Fruit fly (Drosophila melanogaster) whole organism, embryonic: ENCODE results near the gene Eig71Ei.
A peak's percentile ranks its signal among the peaks of the same experiment; 100 is the strongest.

Experiments used
- CG10431 ChIP-seq: fragments of 200-800 bp; sonication (Bioruptor generic); optimal IDR thresholded peaks from 3 replicates; lab custom pipeline; 2018; ENCODE audit warnings: missing biosample characterization, mild to moderate bottlenecking, missing genetic modification characterization
- CG10979 ChIP-seq: fragments of 200-800 bp; sonication (Bioruptor generic); optimal IDR thresholded peaks from 2 replicates; lab custom pipeline; 2018; ENCODE audit warnings: missing biosample characterization, mild to moderate bottlenecking, missing genetic modification characterization, moderate library complexity
- CG11560 ChIP-seq: fragments of 200-800 bp; sonication (Bioruptor generic); IDR thresholded peaks from 3 replicates; pipeline ENCODE4 v1.3.6; 2022; ENCODE audit warnings: missing biosample characterization, missing genetic modification characterization
- CG16863 ChIP-seq: fragments of 200-800 bp; sonication (Bioruptor generic); optimal IDR thresholded peaks from 3 replicates; lab custom pipeline; 2016; ENCODE audit warnings: missing biosample characterization, missing genetic modification characterization
- CG17829 ChIP-seq: fragments of 200-800 bp; optimal IDR thresholded peaks from 2 replicates; lab custom pipeline; 2019; ENCODE audit warnings: missing biosample characterization, mild to moderate bottlenecking, missing genetic modification characterization, moderate library complexity
- CG18599 ChIP-seq: fragments of 200-800 bp; sonication (Bioruptor generic); optimal IDR thresholded peaks from 3 replicates; lab custom pipeline; 2017; ENCODE audit warnings: missing biosample characterization, missing genetic modification characterization, mild to moderate bottlenecking, moderate library complexity, missing genetic modification reagents
- CG18619 ChIP-seq: fragments of 200-800 bp; sonication (Bioruptor generic); optimal IDR thresholded peaks from 3 replicates; lab custom pipeline; 2017; ENCODE audit warnings: missing biosample characterization, mild to moderate bottlenecking, missing genetic modification characterization
- CG31224 ChIP-seq: fragments of 200-800 bp; sonication (Bioruptor generic); IDR thresholded peaks from 2 replicates; pipeline ENCODE4 v1.3.6; 2022; ENCODE audit warnings: missing biosample characterization, missing genetic modification characterization
- CG33557 ChIP-seq: fragments of 200-800 bp; sonication (Bioruptor generic); optimal IDR thresholded peaks from 2 replicates; lab custom pipeline; 2019; ENCODE audit warnings: missing biosample characterization, mild to moderate bottlenecking, missing genetic modification characterization, moderate library complexity
- CG3726 ChIP-seq: fragments of 200-800 bp; sonication (Bioruptor generic); IDR thresholded peaks from 3 replicates; pipeline ENCODE4, ENCODE4 v1.3.6; 2022; ENCODE audit warnings: missing biosample characterization, missing genetic modification characterization
- CG3847 ChIP-seq: fragments of 200-800 bp; sonication (Bioruptor generic); IDR thresholded peaks from 2 replicates; pipeline ENCODE4 v1.3.6; 2022; ENCODE audit warnings: missing biosample characterization, missing genetic modification characterization
- CG3995 ChIP-seq: fragments of 200-800 bp; sonication (Bioruptor generic); optimal IDR thresholded peaks from 3 replicates; lab custom pipeline; 2016; ENCODE audit warnings: missing biosample characterization, missing genetic modification characterization
- CG4404 ChIP-seq: fragments of 200-800 bp; sonication (Bioruptor generic); IDR thresholded peaks from 2 replicates; pipeline ENCODE4 v1.3.6; 2022; ENCODE audit warnings: missing biosample characterization, missing genetic modification characterization
- CG6254 ChIP-seq: fragments of 200-800 bp; sonication (Bioruptor generic); optimal IDR thresholded peaks from 3 replicates; lab custom pipeline; 2017; ENCODE audit warnings: mild to moderate bottlenecking, missing biosample characterization, missing genetic modification reagents, missing genetic modification characterization
- CG7928 ChIP-seq: fragments of 200-800 bp; sonication (Bioruptor generic); optimal IDR thresholded peaks from 2 replicates; lab custom pipeline; 2017; ENCODE audit warnings: missing biosample characterization, mild to moderate bottlenecking, missing genetic modification characterization
- CG8290 ChIP-seq, 3 experiments: fragments of 200-800 bp; sonication (Bioruptor generic); optimal IDR thresholded peaks; 2 replicates each; lab custom pipeline; 2016 to 2019; ENCODE audit warnings: missing biosample characterization in 3 of 3, missing genetic modification characterization in 3 of 3, mild to moderate bottlenecking in 2 of 3, moderate library complexity in 1 of 3
- CG8765 ChIP-seq: fragments of 200-800 bp; sonication (Bioruptor generic); IDR thresholded peaks from 2 replicates; pipeline ENCODE4 v1.3.6; 2022; ENCODE audit warnings: missing biosample characterization, missing genetic modification characterization
- CG9817 ChIP-seq: fragments of 200-800 bp; sonication (Bioruptor generic); optimal IDR thresholded peaks from 2 replicates; lab custom pipeline; 2018; ENCODE audit warnings: missing biosample characterization, mild to moderate bottlenecking, missing genetic modification characterization, moderate library complexity
- CG9876 ChIP-seq: fragments of 200-800 bp; sonication (Bioruptor generic); optimal IDR thresholded peaks from 2 replicates; lab custom pipeline; 2016; ENCODE audit warnings: missing biosample characterization, missing genetic modification characterization
- Camta ChIP-seq: fragments of 200-800 bp; sonication (Bioruptor generic); optimal IDR thresholded peaks from 2 replicates; lab custom pipeline; 2016; ENCODE audit warnings: missing biosample characterization, missing genetic modification characterization
- Deaf1 ChIP-seq: fragments of 200-800 bp; optimal IDR thresholded peaks from 3 replicates; lab custom pipeline; 2019; ENCODE audit warnings: missing biosample characterization, mild to moderate bottlenecking, missing genetic modification characterization, moderate library complexity
- ERR ChIP-seq: fragments of 200-800 bp; sonication (Bioruptor generic); optimal IDR thresholded peaks from 2 replicates; lab custom pipeline; 2016; ENCODE audit warnings: missing biosample characterization, missing genetic modification characterization
- Gug ChIP-seq: fragments of 200-800 bp; sonication (Bioruptor generic); IDR thresholded peaks from 4 replicates; pipeline ENCODE4 v1.3.6; 2022; ENCODE audit warnings: missing biosample characterization, missing genetic modification characterization
- HmgZ ChIP-seq: fragments of 200-800 bp; sonication (Bioruptor generic); optimal IDR thresholded peaks from 2 replicates; lab custom pipeline; 2018; ENCODE audit warnings: missing biosample characterization, mild to moderate bottlenecking, missing genetic modification characterization
- Hmx ChIP-seq: fragments of 200-800 bp; sonication (Bioruptor generic); optimal IDR thresholded peaks from 2 replicates; lab custom pipeline; 2016; ENCODE audit warnings: missing biosample characterization, missing genetic modification characterization
- Meics ChIP-seq: fragments of 200-800 bp; sonication (Bioruptor generic); optimal IDR thresholded peaks from 2 replicates; lab custom pipeline; 2017; ENCODE audit warnings: missing biosample characterization, mild to moderate bottlenecking, missing genetic modification characterization
- Mrtf ChIP-seq: fragments of 200-800 bp; sonication (Bioruptor generic); IDR thresholded peaks from 3 replicates; pipeline ENCODE4 v1.3.6; 2022; ENCODE audit warnings: missing biosample characterization, missing genetic modification characterization
- NFAT ChIP-seq: fragments of 200-800 bp; sonication (Bioruptor generic); IDR thresholded peaks from 2 replicates; pipeline ENCODE4 v1.3.6; 2022; ENCODE audit warnings: missing biosample characterization, missing genetic modification characterization
- Nf-YC ChIP-seq: fragments of 200-800 bp; optimal IDR thresholded peaks from 3 replicates; lab custom pipeline; 2019; ENCODE audit warnings: missing biosample characterization, mild to moderate bottlenecking, missing genetic modification characterization, moderate library complexity
- Side ChIP-seq: fragments of 200-800 bp; sonication (Bioruptor generic); optimal IDR thresholded peaks from 2 replicates; lab custom pipeline; 2016; ENCODE audit warnings: missing biosample characterization, missing genetic modification characterization
- btn ChIP-seq: fragments of 200-800 bp; sonication (Bioruptor generic); optimal IDR thresholded peaks from 2 replicates; lab custom pipeline; 2016; ENCODE audit warnings: missing biosample characterization, missing genetic modification characterization
- chinmo ChIP-seq: fragments of 200-800 bp; sonication (Bioruptor generic); IDR thresholded peaks from 4 replicates; pipeline ENCODE4 v1.3.6; 2022; ENCODE audit warnings: missing biosample characterization, missing genetic modification characterization; ENCODE audit not compliant: partially characterized antibody
- ci ChIP-seq: fragments of 200-800 bp; sonication (Bioruptor generic); IDR thresholded peaks from 3 replicates; pipeline ENCODE4 v1.3.6; 2022; ENCODE audit warnings: missing biosample characterization, missing genetic modification characterization
- dm ChIP-seq: fragments of 200-800 bp; sonication (Bioruptor generic); optimal IDR thresholded peaks from 3 replicates; lab custom pipeline; 2016; ENCODE audit warnings: missing biosample characterization, missing genetic modification characterization
- esg ChIP-seq: fragments of 200-800 bp; sonication (Bioruptor generic); conservative IDR thresholded peaks from 2 replicates; pipeline ENCODE4 v1.3.6; 2022; ENCODE audit warnings: missing biosample characterization, missing genetic modification characterization
- ewg ChIP-seq: fragments of 200-800 bp; sonication (Bioruptor generic); optimal IDR thresholded peaks from 3 replicates; lab custom pipeline; 2017; ENCODE audit warnings: mild to moderate bottlenecking, missing biosample characterization, missing genetic modification reagents, missing genetic modification characterization
- h ChIP-seq: fragments of >200 bp; optimal IDR thresholded peaks from 2 replicates; lab custom pipeline; 2017
- hth ChIP-seq: fragments of >200 bp; optimal IDR thresholded peaks from 2 replicates; lab custom pipeline; 2017; ENCODE audit warnings: inconsistent platforms
- ken ChIP-seq: fragments of 200-800 bp; sonication (Bioruptor generic); IDR thresholded peaks from 3 replicates; pipeline ENCODE4 v1.3.6; 2022; ENCODE audit warnings: missing biosample characterization, missing genetic modification characterization
- kni ChIP-seq: fragments of 200-800 bp; sonication (Bioruptor generic); optimal IDR thresholded peaks from 3 replicates; lab custom pipeline; 2017; ENCODE audit warnings: mild to moderate bottlenecking, missing biosample characterization, missing genetic modification reagents, missing genetic modification characterization
- lola ChIP-seq, 3 experiments: fragments of >200 bp in 2 of 3; fragments of 200-800 bp in 1 of 3; sonication (Bioruptor generic) in 1 of 3; optimal IDR thresholded peaks; 2 replicates each; lab custom pipeline; 2017 to 2019; ENCODE audit warnings: missing biosample characterization in 3 of 3, missing genetic modification characterization in 3 of 3, mild to moderate bottlenecking in 1 of 3, moderate library complexity in 1 of 3
- odd ChIP-seq: fragments of 200-800 bp; sonication (Bioruptor generic); optimal IDR thresholded peaks from 2 replicates; lab custom pipeline; 2017; ENCODE audit warnings: missing biosample characterization, mild to moderate bottlenecking, missing genetic modification characterization
- pb ChIP-seq: fragments of 200-800 bp; sonication (Bioruptor generic); optimal IDR thresholded peaks from 3 replicates; lab custom pipeline; 2016; ENCODE audit warnings: missing biosample characterization, missing genetic modification characterization
- pnt ChIP-seq: fragments of 200-800 bp; sonication (Bioruptor generic); optimal IDR thresholded peaks from 3 replicates; lab custom pipeline; 2016; ENCODE audit warnings: missing biosample characterization, missing genetic modification characterization
- sima ChIP-seq: fragments of 200-800 bp; sonication (Bioruptor generic); optimal IDR thresholded peaks from 2 replicates; lab custom pipeline; 2016; ENCODE audit warnings: missing biosample characterization, missing genetic modification characterization
- slp2 ChIP-seq: fragments of 200-800 bp; sonication (Bioruptor generic); optimal IDR thresholded peaks from 2 replicates; lab custom pipeline; 2016; ENCODE audit warnings: missing biosample characterization, missing genetic modification characterization
- trem ChIP-seq: fragments of 200-800 bp; optimal IDR thresholded peaks from 3 replicates; lab custom pipeline; 2019; ENCODE audit warnings: missing biosample characterization, mild to moderate bottlenecking, missing genetic modification characterization, moderate library complexity
- tx ChIP-seq: fragments of 200-800 bp; sonication (Bioruptor generic); optimal IDR thresholded peaks from 2 replicates; lab custom pipeline; 2016; ENCODE audit warnings: missing biosample characterization, missing genetic modification characterization
- wek ChIP-seq: fragments of 200-800 bp; sonication (Bioruptor generic); optimal IDR thresholded peaks from 3 replicates; lab custom pipeline; 2018; ENCODE audit warnings: missing biosample characterization, mild to moderate bottlenecking, missing genetic modification characterization, moderate library complexity
- wor ChIP-seq: fragments of 200-800 bp; sonication (Bioruptor generic); IDR thresholded peaks from 2 replicates; pipeline ENCODE4 v1.3.6; 2022; ENCODE audit warnings: missing biosample characterization, missing genetic modification characterization
- zfh1 ChIP-seq: fragments of 200-800 bp; sonication (Bioruptor generic); IDR thresholded peaks from 3 replicates; pipeline ENCODE4 v1.3.6; 2022; ENCODE audit warnings: missing biosample characterization, missing genetic modification characterization

Eig71Ei gene

DNA sequence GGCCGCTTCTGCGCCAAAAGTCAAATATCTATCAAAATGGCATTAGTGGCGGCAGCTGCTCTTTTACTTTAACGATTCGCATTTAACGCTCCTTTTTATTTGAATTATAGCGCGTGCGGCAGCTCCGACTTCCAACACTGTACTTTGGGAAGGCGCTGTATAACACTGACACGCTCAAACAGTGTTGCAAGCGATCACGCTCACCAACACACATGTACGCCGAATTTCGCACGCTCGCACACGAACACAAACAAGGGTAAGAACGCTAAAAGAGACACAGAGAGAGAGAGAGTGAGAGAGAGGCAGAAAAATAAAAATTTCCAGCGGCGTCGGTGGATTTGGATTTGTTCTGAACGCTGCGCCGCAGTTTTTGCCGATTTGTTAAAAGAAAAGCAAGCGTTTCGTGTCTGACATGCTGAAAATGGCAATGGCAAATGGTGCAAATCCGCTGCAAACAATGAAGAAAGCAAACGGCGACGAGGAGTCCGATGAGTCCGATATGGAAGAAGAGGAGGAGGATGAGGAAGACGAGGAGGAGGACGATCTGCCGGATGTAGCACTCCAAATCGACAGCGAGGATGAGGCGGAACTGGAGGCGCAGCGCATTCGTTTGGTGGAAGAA, 39.8 kb upstream of the Eig71Ei start, which contains the start of gene Phs (continued):
- TF ChIP-seq btn (GFP tag; lab: Kevin White, UChicago) (peak; percentile 78), HmgZ (tag; lab: Kevin White, UChicago) (peak; percentile 86), Side (peak; percentile 90), pb (GFP tag; lab: Kevin White, UChicago) (peak; percentile 80), CG33557 (GFP tag; lab: Kevin White, UChicago) (peak; percentile 44), CG18599 (GFP tag; lab: Kevin White, UChicago) (peak; percentile 83), pnt (GFP tag; lab: Kevin White, UChicago) (peak; percentile 64), CG4404 (GFP tag; lab: Robert Waterston, UW) (peak; percentile 75), Camta (GFP tag; lab: Kevin White, UChicago) (peak; percentile 78), odd (GFP tag; lab: Kevin White, UChicago) (no peak), Hmx (GFP tag; lab: Kevin White, UChicago) (peak; percentile 29), wor (GFP tag; lab: Robert Waterston, UW) (no peak), CG9876 (peak; percentile 83), CG8290 (GFP tag; optimal IDR thresholded peaks at IDR 0.05; lab: Kevin White, UChicago) (peak; percentile 77), CG8290 (tag; optimal IDR thresholded peaks at IDR 0.05; lab: Kevin White, UChicago) (peak; percentile 68 to 94), CG6254 (GFP tag; lab: Kevin White, UChicago) (peak; percentile 58), chinmo (GFP tag; lab: Robert Waterston, UW) (peak; percentile 82; the same call in 1 of the 4 replicates), esg (GFP tag; lab: Robert Waterston, UW) (no peak), CG18619 (peak; percentile 76), CG8765 (GFP tag; lab: Robert Waterston, UW) (no peak), CG3726 (no peak), wek (GFP tag; lab: Kevin White, UChicago) (peak; percentile 52), CG3995 (GFP tag; lab: Kevin White, UChicago) (peak; percentile 44), Meics (GFP tag; lab: Kevin White, UChicago) (peak; percentile 64), CG9817 (tag; lab: Kevin White, UChicago) (peak; percentile 75), slp2 (GFP tag; lab: Kevin White, UChicago) (peak; percentile 74), h (no peak), CG7928 (peak; percentile 36), Mrtf (GFP tag; lab: Robert Waterston, UW) (peak; percentile 69), CG17829 (tag; lab: Kevin White, UChicago) (peak; percentile 55), NFAT (GFP tag; lab: Robert Waterston, UW) (peak; percentile 96), zfh1 (peak; percentile 93), lola (GFP tag; optimal IDR thresholded peaks at IDR 0.05; lab: Kevin White, UChicago) (peak in 1 of 3 experiments; percentile 30), Deaf1 (tag; lab: Kevin White, UChicago) (peak; percentile 24), hth (lab: Kevin White, UChicago) (no peak), CG16863 (peak; percentile 80), ERR (GFP tag; lab: Kevin White, UChicago) (peak; percentile 92), Nf-YC (tag; lab: Kevin White, UChicago) (peak; percentile 46), Gug (GFP tag; lab: Robert Waterston, UW) (peak; percentile 80), kni (GFP tag; lab: Kevin White, UChicago) (peak; percentile 58), ken (peak; percentile 94), CG3847 (GFP tag; lab: Robert Waterston, UW) (peak; percentile 94), sima (peak; percentile 21), ewg (GFP tag; lab: Kevin White, UChicago) (peak; percentile 82), CG10979 (tag; lab: Kevin White, UChicago) (peak; percentile 45), trem (peak; percentile 66), tx (peak; percentile 84), CG11560 (no peak), ci (GFP tag; lab: Robert Waterston, UW) (peak; percentile 87), CG31224 (GFP tag; lab: Robert Waterston, UW) (no peak), CG10431 (GFP tag; lab: Kevin White, UChicago) (no peak), dm (GFP tag; lab: Kevin White, UChicago) (peak; percentile 70)
